Worm (Caenorhabditis elegans): ENCODE measurements around the gene Y55F3AM.13.

Gene Y55F3AM.13

ce11 chrIV:1104007-1104406 lies 47.9 kb upstream of the Y55F3AM.13 start:
- TF ChIP-seq madf-8 (GFP tag; conservative IDR thresholded peaks at IDR 0.05) (peak; percentile 33; the same call in 1 of the 2 replicates), mcd-1 (GFP tag; IDR thresholded peaks at IDR 0.05) (peak; percentile 32; the same call in 1 of the 2 replicates), hsf-1 (GFP tag; IDR thresholded peaks at IDR 0.05) (peak; percentile 71), madf-6 (GFP tag; IDR thresholded peaks at IDR 0.05) (peak; percentile 67)

ce11 chrIV:1097153-1097552 lies 41.0 kb upstream of the Y55F3AM.13 start, which contains the start of gene cox-18:
Gene cox-18, plus strand, starts transcription at chrIV:1097453.
- no peak for TF ChIP-seq unc-130 (GFP tag; optimal IDR thresholded peaks at IDR 0.05)
- no peak for TF ChIP-seq F22D6.2 (tag; optimal IDR thresholded peaks at IDR 0.05)
- no peak for TF ChIP-seq F49E8.2 (tag; optimal IDR thresholded peaks at IDR 0.05; ENCODE audit: insufficient read depth)
- no peak for TF ChIP-seq him-1 (tag; optimal IDR thresholded peaks at IDR 0.05)
- no peak for TF ChIP-seq madf-8 (GFP tag; conservative IDR thresholded peaks at IDR 0.05)

- peak; percentile 48; the same call in 1 of the 2 replicates for TF ChIP-seq egrh-3 (GFP tag; IDR thresholded peaks at IDR 0.05)
- no peak for TF ChIP-seq dox-1 (GFP tag; IDR thresholded peaks at IDR 0.05)
- no peak for TF ChIP-seq dpl-1 (GFP tag; optimal IDR thresholded peaks at IDR 0.05)
- peak; percentile 83 for TF ChIP-seq zfh-2 (GFP tag; conservative IDR thresholded peaks at IDR 0.05)
Observed at ce11 chrIV:1096154-1096553, 40.0 kb upstream of the Y55F3AM.13 start.

- TF ChIP-seq unc-62 (GFP tag; optimal IDR thresholded peaks at IDR 0.05) (no peak), unc-130 (GFP tag; optimal IDR thresholded peaks at IDR 0.05) (peak; percentile 71), lag-1 (GFP tag; IDR thresholded peaks at IDR 0.05) (0 out of 2 replicates have a peak, but pooled peaks have one; percentile 74), snpc-3.4 (tag; optimal IDR thresholded peaks at IDR 0.05) (peak; percentile 96), zim-3 (tag; optimal IDR thresholded peaks at IDR 0.05) (peak; percentile 82), nhr-27 (tag; optimal IDR thresholded peaks at IDR 0.05) (peak; percentile 37), F52B5.7 (tag; optimal IDR thresholded peaks at IDR 0.05) (peak; percentile 92), nfya-2 (GFP tag; IDR thresholded peaks at IDR 0.05) (peak; percentile 92), egl-18 (GFP tag; IDR thresholded peaks at IDR 0.05) (peak; percentile 86; the same call in 1 of the 2 replicates), nhr-90 (tag; optimal IDR thresholded peaks at IDR 0.05) (peak; percentile 49), sdz-38 (tag; optimal IDR thresholded peaks at IDR 0.05) (no peak), nfyb-1 (GFP tag; IDR thresholded peaks at IDR 0.05) (peak; percentile 99), B0336.3 (GFP tag; IDR thresholded peaks at IDR 0.05) (peak; percentile 99), T26A5.8 (tag; optimal IDR thresholded peaks at IDR 0.05) (peak; percentile 82), ets-4 (GFP tag; optimal IDR thresholded peaks at IDR 0.05) (peak; percentile 30), C17E4.6 (GFP tag; IDR thresholded peaks at IDR 0.05) (peak; percentile 97), ztf-28 (GFP tag; IDR thresholded peaks at IDR 0.05) (peak; percentile 92), mes-4 (tag; optimal IDR thresholded peaks at IDR 0.05) (peak; percentile 35), F49E8.2 (tag; optimal IDR thresholded peaks at IDR 0.05; ENCODE audit: insufficient read depth) (peak; percentile 95), xnd-1 (tag; optimal IDR thresholded peaks at IDR 0.05) (peak; percentile 78), tbp1 (GFP tag; optimal IDR thresholded peaks at IDR 0.05) (peak; percentile 79), hsf-1 (GFP tag; IDR thresholded peaks at IDR 0.05) (peak; percentile 98), dox-1 (GFP tag; IDR thresholded peaks at IDR 0.05) (peak; percentile 99), hmg-20 (GFP tag; IDR thresholded peaks at IDR 0.05) (peak; percentile 96), lir-1 (GFP tag; conservative IDR thresholded peaks at IDR 0.05) (peak; percentile 98), nhr-120 (GFP tag; IDR thresholded peaks at IDR 0.05) (0 out of 2 replicates have a peak, but pooled peaks have one; percentile 66), C06A6.2 (GFP tag; conservative IDR thresholded peaks at IDR 0.05) (peak; percentile 96), ceh-27 (GFP tag; optimal IDR thresholded peaks at IDR 0.05) (peak; percentile 96), K12H6.12 (tag; optimal IDR thresholded peaks at IDR 0.05) (peak; percentile 92), snpc-1.3 (tag; optimal IDR thresholded peaks at IDR 0.05; ENCODE audit: insufficient read depth) (peak; percentile 96), lin-26 (GFP tag; IDR thresholded peaks at IDR 0.05) (peak; percentile 65; the same call in 1 of the 2 replicates), attf-3 (GFP tag; conservative IDR thresholded peaks at IDR 0.05) (peak; percentile 95), efl-1 (GFP tag; optimal IDR thresholded peaks at IDR 0.05) (peak; percentile 93)
Observed at ce11 chrIV:1093870-1094564, 37.9 kb upstream of the Y55F3AM.13 start, which contains the start of the genes cct-8 and Y55F3AR.2. Gene cct-8, minus strand, starts transcription at chrIV:1093920. Gene Y55F3AR.2, plus strand, starts transcription at chrIV:1094541.

Data from whole organism, young adult.